Worm (Caenorhabditis elegans) whole organism, midembryonic: ENCODE results near the gene ddl-1.
"Not testable (repeated sequence)": the region's sequence is repeated elsewhere in the genome, so short reads cannot be mapped to it uniquely, and the experiment has no call there.

Source experiments
- T22C8.4 ChIP-seq: fragments of 200-800 bp; sonication (Bioruptor generic); IDR thresholded peaks from 2 replicates; pipeline ENCODE4 v1.3.6; 2022; ENCODE audit warnings: missing genetic modification characterization, missing compliant biosample characterization
- cog-1 ChIP-seq: sonication (generic microtip); optimal IDR thresholded peaks from 2 replicates; lab custom pipeline; 2016; ENCODE audit warnings: missing genetic modification characterization, missing compliant biosample characterization
- flt-1 ChIP-seq: fragments of 200-800 bp; sonication (Bioruptor generic); IDR thresholded peaks from 2 replicates; pipeline ENCODE4 v1.3.6; 2022; ENCODE audit warnings: missing genetic modification characterization, missing compliant biosample characterization
- klf-2 ChIP-seq: fragments of 200-800 bp; sonication (Bioruptor generic); conservative IDR thresholded peaks from 2 replicates; pipeline ENCODE4 v1.3.6; 2022; ENCODE audit warnings: missing genetic modification reagents, missing genetic modification characterization, missing compliant biosample characterization
- med-1 ChIP-seq: sonication (generic microtip); optimal IDR thresholded peaks from 2 replicates; lab custom pipeline; 2017; ENCODE audit warnings: missing genetic modification characterization, mild to moderate bottlenecking, missing compliant biosample characterization, antibody characterized with exemption, missing genetic modification reagents; ENCODE audit not compliant: insufficient read depth
- ref-1 ChIP-seq: fragments of 200-800 bp; sonication (Bioruptor generic); conservative IDR thresholded peaks from 2 replicates; pipeline ENCODE4 v1.3.6; 2022; ENCODE audit warnings: missing genetic modification reagents, missing genetic modification characterization, missing compliant biosample characterization
- tab-1 ChIP-seq: fragments of 200-800 bp; sonication (Bioruptor generic); IDR thresholded peaks from 2 replicates; pipeline ENCODE4 v1.3.6; 2022; ENCODE audit warnings: missing genetic modification characterization, missing compliant biosample characterization
- ztf-23 ChIP-seq: fragments of 200-800 bp; sonication (Bioruptor generic); IDR thresholded peaks from 2 replicates; pipeline ENCODE4 v1.3.6; 2022; ENCODE audit warnings: missing genetic modification reagents, missing genetic modification characterization, missing compliant biosample characterization
- ztf-29 ChIP-seq: fragments of 200-800 bp; sonication (Bioruptor generic); IDR thresholded peaks from 2 replicates; pipeline ENCODE4 v1.3.6; 2022; ENCODE audit warnings: missing genetic modification reagents, missing genetic modification characterization, missing compliant biosample characterization

Gene ddl-1

ce11 chrII:5633453-5633852, 14.7 kb downstream of the ddl-1 start:
- TF ChIP-seq flt-1 (GFP tag; lab: Robert Waterston, UW) (no peak), klf-2 (no peak), cog-1 (tag; lab: Kevin White, UChicago) (no peak), T22C8.4 (no peak), ztf-29 (GFP tag; lab: Robert Waterston, UW) (no peak), ztf-23 (GFP tag; lab: Robert Waterston, UW) (no peak), ref-1 (no peak), tab-1 (GFP tag; lab: Robert Waterston, UW) (no peak), med-1 (no peak)

ce11 chrII:5630851-5631401, 17.2 kb downstream of the ddl-1 start, which contains the start of the genes F59E12.6 and npl-4.1:
TSS of gene F59E12.6 (minus strand) at chrII:5630951.
TSS of gene npl-4.1 (plus strand) at chrII:5631351.
- not testable (repeated sequence) for TF ChIP-seq flt-1, ztf-23, tab-1 (GFP tag; lab: Robert Waterston, UW)

DNA sequence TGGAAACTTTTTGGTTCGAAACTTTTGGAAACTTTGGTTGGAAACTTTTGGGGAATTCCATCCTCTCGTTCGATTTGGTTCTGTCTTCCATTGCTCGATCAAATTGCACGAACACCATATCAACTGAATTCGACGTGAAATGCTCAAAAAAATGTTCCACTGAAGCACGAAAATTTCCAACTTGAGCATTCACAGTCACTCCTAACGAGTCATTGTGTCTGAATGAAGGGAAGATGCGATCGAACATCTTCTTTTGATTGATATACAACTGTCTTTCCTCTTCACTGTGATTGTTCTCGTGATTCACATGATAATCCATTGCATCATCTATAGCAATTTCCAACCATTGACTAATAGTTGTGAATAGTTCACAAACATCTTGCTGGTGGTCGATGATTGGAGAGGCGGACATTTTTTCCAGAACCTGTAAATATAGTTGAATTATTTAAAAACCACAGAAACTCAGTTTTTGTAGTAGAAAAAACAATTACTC, 19.8 kb downstream of the ddl-1 start, which contains the start of gene F59E12.15:
TSS of gene F59E12.15 (minus strand) at position 51 of the 493 bp plus-strand sequence.
- no peak for TF ChIP-seq ztf-29 (GFP tag; lab: Robert Waterston, UW)
- TF ChIP-seq tab-1 (GFP tag; lab: Robert Waterston, UW) = no peak
- TF ChIP-seq flt-1 (GFP tag; lab: Robert Waterston, UW) = no peak
- no peak for TF ChIP-seq ref-1
- no peak for TF ChIP-seq T22C8.4
- TF ChIP-seq med-1 = no peak
- TF ChIP-seq klf-2 = no peak
- no peak for TF ChIP-seq ztf-23 (GFP tag; lab: Robert Waterston, UW)
- no peak for TF ChIP-seq cog-1 (tag; lab: Kevin White, UChicago)

DNA sequence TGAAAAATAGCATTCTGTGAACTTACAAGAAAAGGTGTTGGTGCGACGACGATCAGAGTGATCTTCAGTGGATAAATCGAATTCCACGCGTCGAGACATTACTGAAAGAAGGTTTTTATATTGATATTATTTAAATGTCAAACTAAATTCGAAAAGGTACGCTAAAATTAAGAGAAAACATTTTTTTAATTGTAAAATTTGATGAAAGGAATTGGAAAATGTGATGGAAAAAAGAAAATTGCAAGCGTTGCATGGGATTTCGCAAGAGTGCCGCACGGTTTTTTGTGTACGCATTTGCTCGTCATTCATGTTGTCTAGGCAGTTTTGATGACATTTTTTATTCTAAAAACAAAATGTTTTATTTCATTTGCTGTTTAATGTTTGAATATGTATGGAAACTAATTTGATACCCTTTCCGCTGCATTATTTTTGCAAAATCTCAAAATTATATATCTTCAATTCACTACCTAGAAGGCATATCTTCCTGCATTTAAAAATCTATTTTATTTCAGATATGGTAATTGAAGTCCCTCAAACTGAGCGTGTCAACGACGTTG, 25.7 kb downstream of the ddl-1 start, which contains the start of the genes eif-3.L and npl-4.2:
TSS of gene eif-3.L (minus strand) at position 101 of the 557 bp plus-strand sequence.
TSS of gene npl-4.2 (plus strand) at position 507 of the 557 bp plus-strand sequence.
- not testable (repeated sequence) for TF ChIP-seq cog-1 (tag; lab: Kevin White, UChicago); tab-1 (GFP tag; lab: Robert Waterston, UW); flt-1 (GFP tag; lab: Robert Waterston, UW)

ce11 chrII:5619298-5619697, 28.9 kb downstream of the ddl-1 start, which contains the start of gene dhs-6:
TSS of gene dhs-6 (minus strand) at chrII:5619319.
- TF ChIP-seq klf-2 = no peak
- no peak for TF ChIP-seq tab-1 (GFP tag; lab: Robert Waterston, UW)
- no peak for TF ChIP-seq ztf-23 (GFP tag; lab: Robert Waterston, UW)
- TF ChIP-seq cog-1 (tag; lab: Kevin White, UChicago) = no peak
- TF ChIP-seq ztf-29 (GFP tag; lab: Robert Waterston, UW) = no peak
- TF ChIP-seq ref-1 = no peak
- TF ChIP-seq flt-1 (GFP tag; lab: Robert Waterston, UW) = no peak
- no peak for TF ChIP-seq med-1
- TF ChIP-seq T22C8.4 = no peak

ce11 chrII:5607756-5608155, 40.4 kb downstream of the ddl-1 start, which contains the start of gene C17G10.7:
TSS of gene C17G10.7 (minus strand) at chrII:5607856.
- TF ChIP-seq T22C8.4 (no peak), ztf-23 (GFP tag; lab: Robert Waterston, UW) (no peak), cog-1 (tag; lab: Kevin White, UChicago) (no peak), klf-2 (no peak), tab-1 (GFP tag; lab: Robert Waterston, UW) (no peak), ztf-29 (GFP tag; lab: Robert Waterston, UW) (no peak), ref-1 (no peak)

- no peak for TF ChIP-seq ztf-29 (GFP tag; lab: Robert Waterston, UW)
- TF ChIP-seq klf-2 = no peak
- TF ChIP-seq tab-1 (GFP tag; lab: Robert Waterston, UW) = no peak
- no peak for TF ChIP-seq med-1
- TF ChIP-seq cog-1 (tag; lab: Kevin White, UChicago) = no peak
- no peak for TF ChIP-seq ref-1
- no peak for TF ChIP-seq T22C8.4
- TF ChIP-seq ztf-23 (GFP tag; lab: Robert Waterston, UW) = no peak
- TF ChIP-seq flt-1 (GFP tag; lab: Robert Waterston, UW) = no peak
These were observed 42.6 kb downstream of the ddl-1 start for ce11 chrII:5605538-5605945.

DNA sequence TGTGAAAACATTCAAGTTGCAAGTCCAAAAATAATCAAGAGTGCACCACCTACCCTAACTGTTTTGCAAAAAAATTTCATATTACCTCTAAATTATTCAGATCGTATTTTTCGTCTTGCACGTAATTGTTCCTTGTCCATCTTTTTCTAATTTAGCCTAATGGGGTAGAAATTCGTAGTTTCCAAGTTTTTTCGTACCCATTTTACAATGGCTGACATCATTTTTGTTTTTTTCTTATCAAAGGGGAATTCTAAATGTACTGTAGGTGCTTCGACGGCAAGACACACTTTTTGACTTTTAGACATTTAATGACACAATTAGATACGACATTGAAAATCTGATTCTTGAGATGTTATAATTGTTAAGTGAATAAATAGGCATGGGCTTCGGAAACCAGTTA, 43.7 kb downstream of the ddl-1 start:
- TF ChIP-seq ztf-29 (GFP tag; lab: Robert Waterston, UW) (no peak), flt-1 (GFP tag; lab: Robert Waterston, UW) (no peak), cog-1 (tag; lab: Kevin White, UChicago) (no peak), ref-1 (no peak)

ce11 chrII:5603194-5603593, 45.0 kb downstream of the ddl-1 start, which contains the start of gene C17G10.6:
TSS of gene C17G10.6 (minus strand) at chrII:5603294.
- TF ChIP-seq ref-1 (no peak), ztf-23 (GFP tag; lab: Robert Waterston, UW) (no peak), ztf-29 (GFP tag; lab: Robert Waterston, UW) (no peak), T22C8.4 (no peak), cog-1 (tag; lab: Kevin White, UChicago) (no peak), tab-1 (GFP tag; lab: Robert Waterston, UW) (no peak), med-1 (no peak), klf-2 (no peak), flt-1 (GFP tag; lab: Robert Waterston, UW) (no peak)
